Fruit fly (Drosophila melanogaster) whole organism, embryonic: ENCODE measurements around the gene PNPase.

Experiments
- CG11456 ChIP-seq: fragments of 200-800 bp; sonication (Bioruptor generic); IDR thresholded peaks from 3 replicates; pipeline ENCODE4 v1.3.6; 2022; ENCODE audit warnings: missing biosample characterization, missing genetic modification characterization
- CG12155 ChIP-seq: fragments of 200-800 bp; sonication (Bioruptor generic); optimal IDR thresholded peaks from 3 replicates; lab custom pipeline; 2016; ENCODE audit warnings: missing biosample characterization, missing genetic modification characterization
- CG12219 ChIP-seq: fragments of 200-800 bp; sonication (Bioruptor generic); optimal IDR thresholded peaks from 3 replicates; lab custom pipeline; 2018; ENCODE audit warnings: missing biosample characterization, mild to moderate bottlenecking, missing genetic modification characterization
- CG13775 ChIP-seq: fragments of 200-800 bp; sonication (Bioruptor generic); optimal IDR thresholded peaks from 3 replicates; lab custom pipeline; 2017; ENCODE audit warnings: missing biosample characterization, mild to moderate bottlenecking, missing genetic modification characterization
- CG14441 ChIP-seq: fragments of 200-800 bp; sonication (Bioruptor generic); IDR thresholded peaks from 2 replicates; pipeline ENCODE4 v1.3.6; 2022; ENCODE audit warnings: missing biosample characterization, missing genetic modification characterization
- CG15269 ChIP-seq: fragments of 200-800 bp; sonication (Bioruptor generic); optimal IDR thresholded peaks from 2 replicates; lab custom pipeline; 2018; ENCODE audit warnings: missing biosample characterization, mild to moderate bottlenecking, missing genetic modification characterization, moderate library complexity
- CG17186 ChIP-seq: fragments of 200-800 bp; sonication (Bioruptor generic); optimal IDR thresholded peaks from 3 replicates; lab custom pipeline; 2017; ENCODE audit warnings: missing biosample characterization, missing genetic modification reagents, missing genetic modification characterization
- CG32532 ChIP-seq: fragments of 200-800 bp; sonication (Bioruptor generic); IDR thresholded peaks from 2 replicates; pipeline ENCODE4 v1.3.6; 2022; ENCODE audit warnings: missing biosample characterization, missing genetic modification characterization
- CG4360 ChIP-seq: fragments of 200-800 bp; sonication (Bioruptor generic); IDR thresholded peaks from 2 replicates; pipeline ENCODE4 v1.3.6; 2022; ENCODE audit warnings: missing biosample characterization, missing genetic modification characterization
- CG43689 ChIP-seq: fragments of 200-800 bp; sonication (Bioruptor generic); IDR thresholded peaks from 2 replicates; pipeline ENCODE4 v1.3.6; 2022; ENCODE audit warnings: missing biosample characterization, missing genetic modification characterization
- CG4707 ChIP-seq: fragments of 200-800 bp; sonication (Bioruptor generic); optimal IDR thresholded peaks from 2 replicates; lab custom pipeline; 2018; ENCODE audit warnings: missing biosample characterization, mild to moderate bottlenecking, missing genetic modification characterization, moderate library complexity
- CG5180 ChIP-seq: fragments of 200-800 bp; sonication (Bioruptor generic); optimal IDR thresholded peaks from 3 replicates; lab custom pipeline; 2017; ENCODE audit warnings: missing biosample characterization, missing genetic modification characterization, mild to moderate bottlenecking, moderate library complexity, missing genetic modification reagents
- CG7357 ChIP-seq: fragments of 200-800 bp; sonication (Bioruptor generic); IDR thresholded peaks from 3 replicates; pipeline ENCODE4 v1.3.6; 2022; ENCODE audit warnings: missing biosample characterization, missing genetic modification characterization
- CG7839 ChIP-seq: fragments of 200-800 bp; sonication (Bioruptor generic); optimal IDR thresholded peaks from 3 replicates; lab custom pipeline; 2018; ENCODE audit warnings: missing biosample characterization, mild to moderate bottlenecking, missing genetic modification characterization, moderate library complexity
- CG7928 ChIP-seq: fragments of 200-800 bp; sonication (Bioruptor generic); optimal IDR thresholded peaks from 2 replicates; lab custom pipeline; 2017; ENCODE audit warnings: missing biosample characterization, mild to moderate bottlenecking, missing genetic modification characterization
- CG8359 ChIP-seq: fragments of 200-800 bp; sonication (Bioruptor generic); optimal IDR thresholded peaks from 2 replicates; lab custom pipeline; 2017; ENCODE audit warnings: missing biosample characterization, mild to moderate bottlenecking, missing genetic modification characterization, borderline replicate concordance
- CG8388 ChIP-seq: fragments of 200-800 bp; sonication (Bioruptor generic); optimal IDR thresholded peaks from 2 replicates; lab custom pipeline; 2019; ENCODE audit warnings: missing biosample characterization, mild to moderate bottlenecking, missing genetic modification characterization, moderate library complexity
- CG9437 ChIP-seq: fragments of 200-800 bp; sonication (Bioruptor generic); optimal IDR thresholded peaks from 2 replicates; lab custom pipeline; 2018; ENCODE audit warnings: missing biosample characterization, mild to moderate bottlenecking, missing genetic modification characterization
- CG9932 ChIP-seq: fragments of 200-800 bp; sonication (Bioruptor generic); IDR thresholded peaks from 2 replicates; pipeline ENCODE4 v1.3.6; 2022; ENCODE audit warnings: missing biosample characterization, missing genetic modification characterization
- CoRest ChIP-seq: fragments of 200-800 bp; sonication (Bioruptor generic); optimal IDR thresholded peaks from 3 replicates; lab custom pipeline; 2018; ENCODE audit warnings: missing biosample characterization, mild to moderate bottlenecking, missing genetic modification characterization, moderate library complexity
- E2f1 ChIP-seq: fragments of 200-800 bp; sonication (Bioruptor generic); IDR thresholded peaks from 2 replicates; pipeline ENCODE4 v1.3.6; 2022; ENCODE audit warnings: missing biosample characterization, missing genetic modification characterization
- Elba2 ChIP-seq: fragments of 200-800 bp; sonication (Bioruptor generic); optimal IDR thresholded peaks from 3 replicates; lab custom pipeline; 2016; ENCODE audit warnings: missing biosample characterization, missing genetic modification characterization
- Fer3 ChIP-seq: fragments of 200-800 bp; sonication (Bioruptor generic); optimal IDR thresholded peaks from 2 replicates; lab custom pipeline; 2018; ENCODE audit warnings: missing biosample characterization, mild to moderate bottlenecking, missing genetic modification characterization, moderate library complexity
- Hmx ChIP-seq: fragments of 200-800 bp; sonication (Bioruptor generic); optimal IDR thresholded peaks from 2 replicates; lab custom pipeline; 2016; ENCODE audit warnings: missing biosample characterization, missing genetic modification characterization
- Med ChIP-seq: fragments of 200-800 bp; sonication (Bioruptor generic); peaks from one replicate; lab custom pipeline; 2016; ENCODE audit warnings: missing biosample characterization, missing genetic modification characterization, mild to moderate bottlenecking, inconsistent platforms, moderate library complexity
- Mrtf ChIP-seq: fragments of 200-800 bp; sonication (Bioruptor generic); IDR thresholded peaks from 3 replicates; pipeline ENCODE4 v1.3.6; 2022; ENCODE audit warnings: missing biosample characterization, missing genetic modification characterization
- Sox102F ChIP-seq: fragments of 200-800 bp; sonication (Bioruptor generic); optimal IDR thresholded peaks from 2 replicates; lab custom pipeline; 2018; ENCODE audit warnings: missing biosample characterization, mild to moderate bottlenecking, missing genetic modification characterization, moderate library complexity
- Stat92E ChIP-seq, 3 experiments: fragments of >200 bp in 2 of 3; fragments of 200-800 bp in 1 of 3; sonication (Bioruptor generic) in 1 of 3; optimal IDR thresholded peaks; 2 replicates each; lab custom pipeline; 2017 to 2019; ENCODE audit warnings: missing biosample characterization in 3 of 3, missing genetic modification characterization in 3 of 3, mild to moderate bottlenecking in 1 of 3, moderate library complexity in 1 of 3
- Usf ChIP-seq: fragments of 200-800 bp; sonication (Bioruptor generic); optimal IDR thresholded peaks from 2 replicates; lab custom pipeline; 2017; ENCODE audit warnings: missing genotype, missing biosample characterization, missing genetic modification characterization
- ase ChIP-seq: fragments of 200-800 bp; sonication (Bioruptor generic); IDR thresholded peaks from 3 replicates; pipeline ENCODE4 v1.3.6; 2022; ENCODE audit warnings: missing biosample characterization, missing genetic modification characterization
- dmrt99B ChIP-seq: fragments of 200-800 bp; sonication (Bioruptor generic); optimal IDR thresholded peaks from 2 replicates; lab custom pipeline; 2018; ENCODE audit warnings: missing biosample characterization, mild to moderate bottlenecking, missing genetic modification characterization, moderate library complexity
- fd96Cb ChIP-seq: fragments of 200-800 bp; sonication (Bioruptor generic); optimal IDR thresholded peaks from 2 replicates; lab custom pipeline; 2018; ENCODE audit warnings: missing biosample characterization, mild to moderate bottlenecking, missing genetic modification characterization, moderate library complexity
- ftz-f1 ChIP-seq: fragments of 200-800 bp; sonication (Bioruptor generic); optimal IDR thresholded peaks from 2 replicates; lab custom pipeline; 2016; ENCODE audit warnings: missing biosample characterization, missing genetic modification characterization
- gcm2 ChIP-seq: fragments of 200-800 bp; sonication (Bioruptor generic); optimal IDR thresholded peaks from 2 replicates; lab custom pipeline; 2016; ENCODE audit warnings: missing biosample characterization, missing genetic modification characterization
- hb ChIP-seq: fragments of 200-800 bp; sonication (Bioruptor generic); IDR thresholded peaks from 3 replicates; pipeline ENCODE4 v1.3.6; 2022; ENCODE audit warnings: missing biosample characterization, missing genetic modification characterization; ENCODE audit not compliant: partially characterized antibody
- hkb ChIP-seq, 2 experiments: fragments of 200-800 bp in 1 of 2; fragments of >200 bp in 1 of 2; sonication (Bioruptor generic) in 1 of 2; IDR thresholded peaks in 1 of 2; optimal IDR thresholded peaks in 1 of 2; 2 replicates each; pipeline versions ENCODE4 v1.3.6 to Lab custom; 2017 to 2022; ENCODE audit warnings: missing biosample characterization in 1 of 2, missing genetic modification characterization in 1 of 2
- hth ChIP-seq: fragments of >200 bp; optimal IDR thresholded peaks from 2 replicates; lab custom pipeline; 2017; ENCODE audit warnings: inconsistent platforms
- klu ChIP-seq: fragments of 200-800 bp; sonication (Bioruptor generic); IDR thresholded peaks from 2 replicates; pipeline ENCODE4 v1.3.6; 2022; ENCODE audit warnings: missing biosample characterization, missing genetic modification characterization
- lilli ChIP-seq: fragments of 200-800 bp; sonication (Bioruptor generic); optimal IDR thresholded peaks from 3 replicates; lab custom pipeline; 2016; ENCODE audit warnings: missing biosample characterization, missing genetic modification characterization
- luna ChIP-seq: fragments of 200-800 bp; sonication (Bioruptor generic); optimal IDR thresholded peaks from 2 replicates; lab custom pipeline; 2016; ENCODE audit warnings: missing biosample characterization, missing genetic modification characterization
- pan ChIP-seq, 4 experiments: fragments of >200 bp in 3 of 4; fragments of 200-800 bp in 1 of 4; sonication (Bioruptor generic) in 1 of 4; optimal IDR thresholded peaks in 3 of 4; IDR thresholded peaks in 1 of 4; 2 replicates each; pipeline versions ENCODE4 v1.3.6 to Lab custom; 2017 to 2022; ENCODE audit warnings: missing biosample characterization in 2 of 4, missing genetic modification characterization in 2 of 4, mixed read lengths in 1 of 4
- peb ChIP-seq: fragments of 200-800 bp; sonication (Bioruptor generic); IDR thresholded peaks from 2 replicates; pipeline ENCODE4 v1.3.6; 2022; ENCODE audit warnings: missing biosample characterization, missing genetic modification characterization
- sens ChIP-seq: fragments of 200-800 bp; sonication (Bioruptor generic); peaks from one replicate; lab custom pipeline; 2016; ENCODE audit warnings: missing biosample characterization, missing genetic modification characterization
- sob ChIP-seq: fragments of 200-800 bp; sonication (Bioruptor generic); IDR thresholded peaks from 2 replicates; pipeline ENCODE4 v1.3.6; 2022; ENCODE audit warnings: missing biosample characterization, missing genetic modification characterization
- sqz ChIP-seq: fragments of 200-800 bp; sonication (Bioruptor generic); optimal IDR thresholded peaks from 3 replicates; lab custom pipeline; 2018; ENCODE audit warnings: missing biosample characterization, mild to moderate bottlenecking, missing genetic modification characterization
- ssp ChIP-seq: fragments of 200-800 bp; sonication (Bioruptor generic); IDR thresholded peaks from 2 replicates; pipeline ENCODE4 v1.3.6; 2022; ENCODE audit warnings: missing biosample characterization, missing genetic modification characterization
- tna ChIP-seq: fragments of 200-800 bp; sonication (Bioruptor generic); IDR thresholded peaks from 2 replicates; pipeline ENCODE4 v1.3.6; 2022; ENCODE audit warnings: missing biosample characterization, missing genetic modification characterization; ENCODE audit not compliant: partially characterized antibody
- wek ChIP-seq: fragments of 200-800 bp; sonication (Bioruptor generic); optimal IDR thresholded peaks from 3 replicates; lab custom pipeline; 2018; ENCODE audit warnings: missing biosample characterization, mild to moderate bottlenecking, missing genetic modification characterization, moderate library complexity
- zen ChIP-seq: fragments of 200-800 bp; sonication (Bioruptor generic); optimal IDR thresholded peaks from 3 replicates; lab custom pipeline; 2018; ENCODE audit warnings: missing biosample characterization, mild to moderate bottlenecking, missing genetic modification characterization, moderate library complexity

Gene PNPase

dm6 chr3R:31424427-31424826 lies 19.2 kb upstream of the PNPase start (continued):
- TF ChIP-seq CG7357 (GFP tag; lab: Robert Waterston, UW): 0 out of 3 replicates have a peak, but pooled peaks have one; percentile 40
- peak; percentile 12 for TF ChIP-seq CG15269 (tag; lab: Kevin White, UChicago)
- no peak for TF ChIP-seq CG8388 (GFP tag; lab: Kevin White, UChicago)
- no peak for TF ChIP-seq pan (optimal IDR thresholded peaks at IDR 0.05; lab: Kevin White, UChicago)
- TF ChIP-seq pan (GFP tag; optimal IDR thresholded peaks at IDR 0.05 in 1 of 2, IDR thresholded peaks at IDR 0.05 in 1 of 2): peak in 1 of 2 experiments; percentile 32
- TF ChIP-seq Fer3: peak; percentile 37
- no peak for TF ChIP-seq CG7928 (GFP tag; lab: Kevin White, UChicago)
- TF ChIP-seq hb: no peak
- TF ChIP-seq Hmx: no peak
- TF ChIP-seq luna (GFP tag; lab: Kevin White, UChicago): no peak
- no peak for TF ChIP-seq CG5180 (GFP tag; lab: Kevin White, UChicago)
- no peak for TF ChIP-seq sqz (GFP tag; lab: Kevin White, UChicago)
- TF ChIP-seq ase (GFP tag; lab: Robert Waterston, UW): peak; percentile 34; the same call in 1 of the 3 replicates
- TF ChIP-seq hkb (optimal IDR thresholded peaks at IDR 0.05; lab: Kevin White, UChicago): no peak
- TF ChIP-seq hkb (GFP tag; IDR thresholded peaks at IDR 0.05; lab: Robert Waterston, UW): peak; percentile 55; the same call in 1 of the 2 replicates
- TF ChIP-seq CG14441 (GFP tag; lab: Robert Waterston, UW): peak; percentile 58
- no peak for TF ChIP-seq CG12155 (GFP tag; lab: Kevin White, UChicago)
- no peak for TF ChIP-seq CG12219 (GFP tag; lab: Kevin White, UChicago)
- TF ChIP-seq sob (GFP tag; lab: Robert Waterston, UW): 0 out of 2 replicates have a peak, but pooled peaks have one; percentile 42
- no peak for TF ChIP-seq CG13775 (GFP tag; lab: Kevin White, UChicago)
- TF ChIP-seq klu (GFP tag; lab: Robert Waterston, UW): 0 out of 2 replicates have a peak, but pooled peaks have one; percentile 10
- TF ChIP-seq gcm2: no peak
- 0 out of 3 replicates have a peak, but pooled peaks have one; percentile 22 for TF ChIP-seq CG11456
- TF ChIP-seq Med (GFP tag; lab: Kevin White, UChicago): peak; percentile 69
- peak; percentile 39 for TF ChIP-seq CG9932
- TF ChIP-seq CG4360 (GFP tag; lab: Robert Waterston, UW): 0 out of 2 replicates have a peak, but pooled peaks have one; percentile 15
- no peak for TF ChIP-seq Elba2 (GFP tag; lab: Kevin White, UChicago)
- no peak for TF ChIP-seq CG4707
- TF ChIP-seq CG43689: no peak
- TF ChIP-seq wek (GFP tag; lab: Kevin White, UChicago): no peak
- TF ChIP-seq E2f1 (GFP tag; lab: Robert Waterston, UW): no peak; the same call in 1 of the 2 replicates
- no peak for TF ChIP-seq Stat92E (GFP tag; optimal IDR thresholded peaks at IDR 0.05; lab: Kevin White, UChicago)
- TF ChIP-seq CG8359 (GFP tag; lab: Kevin White, UChicago): no peak
- TF ChIP-seq lilli: peak; percentile 29
- peak; percentile 42; the same call in 1 of the 3 replicates for TF ChIP-seq Mrtf (GFP tag; lab: Robert Waterston, UW)
- no peak for TF ChIP-seq CG17186
- no peak for TF ChIP-seq ftz-f1 (GFP tag; lab: Kevin White, UChicago)
- no peak for TF ChIP-seq fd96Cb (tag; lab: Kevin White, UChicago)
- no peak for TF ChIP-seq CG9437 (GFP tag; lab: Kevin White, UChicago)
- TF ChIP-seq Sox102F (GFP tag; lab: Kevin White, UChicago): peak; percentile 19
- TF ChIP-seq CG32532 (GFP tag; lab: Robert Waterston, UW): peak; percentile 53; the same call in 1 of the 2 replicates
- no peak for TF ChIP-seq hth
- TF ChIP-seq Usf (GFP tag; lab: Kevin White, UChicago): no peak
- TF ChIP-seq CoRest (tag; lab: Kevin White, UChicago): no peak
- TF ChIP-seq dmrt99B (tag; lab: Kevin White, UChicago): peak; percentile 46
- no peak for TF ChIP-seq peb (GFP tag; lab: Robert Waterston, UW)
- TF ChIP-seq sens (GFP tag; lab: Kevin White, UChicago): no peak
- TF ChIP-seq zen (tag; lab: Kevin White, UChicago): no peak
- peak; percentile 32 for TF ChIP-seq CG7839 (tag; lab: Kevin White, UChicago)
- 0 out of 2 replicates have a peak, but pooled peaks have one; percentile 16 for TF ChIP-seq ssp (GFP tag; lab: Robert Waterston, UW)
- TF ChIP-seq tna (GFP tag; lab: Robert Waterston, UW): no peak
